Worm (Caenorhabditis elegans): ENCODE data around the gene ZK180.8.

ce11 chrIV:4506637-4507036 is 4.9 kb downstream of the ZK180.8 start, which contains the start of gene gbb-2:
- no peak for TF ChIP-seq ceh-9 (tag; optimal IDR thresholded peaks at IDR 0.05)
- peak; percentile 40 for TF ChIP-seq lin-39 (tag; optimal IDR thresholded peaks at IDR 0.05)
- TF ChIP-seq sea-2 (GFP tag; optimal IDR thresholded peaks at IDR 0.05) = no peak
- no peak for TF ChIP-seq nhr-76 (tag; optimal IDR thresholded peaks at IDR 0.05)
- TF ChIP-seq skn-1 (tag; optimal IDR thresholded peaks at IDR 0.05) = no peak
- TF ChIP-seq elt-3 (tag; optimal IDR thresholded peaks at IDR 0.05) = no peak
- TF ChIP-seq nhr-237 (tag; optimal IDR thresholded peaks at IDR 0.05) = no peak
- TF ChIP-seq tbx-2 (tag; optimal IDR thresholded peaks at IDR 0.05) = no peak
